Worm (Caenorhabditis elegans): ENCODE results near the gene F49C5.10.

DNA sequence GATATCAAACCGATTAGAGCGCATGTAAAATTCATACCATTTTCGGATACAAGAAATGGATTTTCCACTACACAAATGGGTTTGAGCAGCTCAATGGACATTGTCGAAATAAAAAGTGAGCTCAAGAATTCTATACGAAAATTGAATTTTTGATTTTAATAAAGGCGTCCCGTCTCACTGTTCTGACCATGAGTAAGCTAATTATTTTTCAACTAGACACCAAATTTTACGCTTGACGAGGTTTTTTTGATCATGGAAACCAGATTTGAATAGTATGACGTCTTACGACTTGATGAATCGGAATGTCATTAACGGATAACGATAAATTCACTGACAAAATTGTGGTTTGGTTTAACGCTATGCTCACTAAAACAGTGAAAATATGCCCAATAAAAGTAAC lies 30.2 kb upstream of the F49C5.10 start, which contains the start of gene srh-61:
- TF ChIP-seq ref-1 (GFP tag; conservative IDR thresholded peaks at IDR 0.05) (no peak), flt-1 (GFP tag; IDR thresholded peaks at IDR 0.05) (no peak), klf-2 (GFP tag; conservative IDR thresholded peaks at IDR 0.05) (no peak), ztf-29 (GFP tag; IDR thresholded peaks at IDR 0.05) (no peak)

Data from whole organism, midembryonic.